Fruit fly (Drosophila melanogaster) whole organism, embryonic: ENCODE measurements around the gene ppk17.

ENCODE experiments used
- C15 ChIP-seq: fragments of 200-800 bp; sonication (Bioruptor generic); IDR thresholded peaks from 3 replicates; pipeline ENCODE4 v1.3.6; 2022; ENCODE audit warnings: missing biosample characterization, missing genetic modification characterization
- CG10321 ChIP-seq: fragments of 200-800 bp; sonication (Bioruptor generic); IDR thresholded peaks from 2 replicates; pipeline ENCODE4 v1.3.6; 2022; ENCODE audit warnings: missing biosample characterization, missing genetic modification characterization
- CG11093 ChIP-seq: fragments of 200-800 bp; sonication (Bioruptor generic); IDR thresholded peaks from 3 replicates; pipeline ENCODE4 v1.3.6; 2022; ENCODE audit warnings: missing biosample characterization, missing genetic modification characterization
- CG11247 ChIP-seq: fragments of 200-800 bp; sonication (Bioruptor generic); IDR thresholded peaks from 2 replicates; pipeline ENCODE4 v1.3.6; 2022; ENCODE audit warnings: missing biosample characterization, missing genetic modification characterization
- CG12104 ChIP-seq: fragments of 200-800 bp; sonication (Bioruptor generic); optimal IDR thresholded peaks from 3 replicates; lab custom pipeline; 2016; ENCODE audit warnings: missing biosample characterization, missing genetic modification characterization
- CG12942 ChIP-seq: fragments of 200-800 bp; sonication (Bioruptor generic); optimal IDR thresholded peaks from 3 replicates; lab custom pipeline; 2016; ENCODE audit warnings: missing biosample characterization, missing genetic modification characterization
- CG13287 ChIP-seq: fragments of 200-800 bp; sonication (Bioruptor generic); IDR thresholded peaks from 2 replicates; pipeline ENCODE4 v1.3.6; 2022; ENCODE audit warnings: missing biosample characterization, missing genetic modification characterization; ENCODE audit not compliant: partially characterized antibody
- CG13296 ChIP-seq: fragments of 200-800 bp; sonication (Bioruptor generic); optimal IDR thresholded peaks from 3 replicates; lab custom pipeline; 2018; ENCODE audit warnings: missing biosample characterization, mild to moderate bottlenecking, missing genetic modification characterization
- CG14014 ChIP-seq: fragments of 200-800 bp; sonication (Bioruptor generic); IDR thresholded peaks from 2 replicates; pipeline ENCODE4 v1.3.6; 2022; ENCODE audit warnings: missing biosample characterization, missing genetic modification characterization
- CG17186 ChIP-seq: fragments of 200-800 bp; sonication (Bioruptor generic); optimal IDR thresholded peaks from 3 replicates; lab custom pipeline; 2017; ENCODE audit warnings: missing biosample characterization, missing genetic modification reagents, missing genetic modification characterization
- CG18476 ChIP-seq: fragments of 200-800 bp; sonication (Bioruptor generic); optimal IDR thresholded peaks from 2 replicates; lab custom pipeline; 2016; ENCODE audit warnings: missing biosample characterization, mild to moderate bottlenecking, missing genetic modification characterization
- CG2889 ChIP-seq: fragments of 200-800 bp; sonication (Bioruptor generic); IDR thresholded peaks from 3 replicates; pipeline ENCODE4 v1.3.6; 2022; ENCODE audit warnings: missing biosample characterization, missing genetic modification characterization
- CG33213 ChIP-seq: fragments of 200-800 bp; sonication (Bioruptor generic); optimal IDR thresholded peaks from 3 replicates; lab custom pipeline; 2016; ENCODE audit warnings: missing biosample characterization, missing genetic modification characterization
- CG34376 ChIP-seq: fragments of 200-800 bp; sonication (Bioruptor generic); optimal IDR thresholded peaks from 2 replicates; lab custom pipeline; 2018; ENCODE audit warnings: missing biosample characterization, mild to moderate bottlenecking, missing genetic modification characterization
- CG5245 ChIP-seq: fragments of 200-800 bp; sonication (Bioruptor generic); optimal IDR thresholded peaks from 3 replicates; lab custom pipeline; 2016; ENCODE audit warnings: missing biosample characterization, missing genetic modification characterization
- CG7271 ChIP-seq: fragments of 200-800 bp; sonication (Bioruptor generic); optimal IDR thresholded peaks from 2 replicates; lab custom pipeline; 2018; ENCODE audit warnings: missing biosample characterization, mild to moderate bottlenecking, missing genetic modification characterization, moderate library complexity
- CG7745 ChIP-seq: fragments of 200-800 bp; sonication (Bioruptor generic); optimal IDR thresholded peaks from 2 replicates; lab custom pipeline; 2018; ENCODE audit warnings: missing biosample characterization, mild to moderate bottlenecking, missing genetic modification characterization, moderate library complexity
- CG8359 ChIP-seq: fragments of 200-800 bp; sonication (Bioruptor generic); optimal IDR thresholded peaks from 2 replicates; lab custom pipeline; 2017; ENCODE audit warnings: missing biosample characterization, mild to moderate bottlenecking, missing genetic modification characterization, borderline replicate concordance
- CG9609 ChIP-seq: fragments of 200-800 bp; sonication (Bioruptor generic); optimal IDR thresholded peaks from 3 replicates; lab custom pipeline; 2016; ENCODE audit warnings: missing biosample characterization, missing genetic modification characterization
- Camta ChIP-seq: fragments of 200-800 bp; sonication (Bioruptor generic); optimal IDR thresholded peaks from 2 replicates; lab custom pipeline; 2016; ENCODE audit warnings: missing biosample characterization, missing genetic modification characterization
- Doc3 ChIP-seq: fragments of 200-800 bp; sonication (Bioruptor generic); IDR thresholded peaks from 3 replicates; pipeline ENCODE4 v1.3.6; 2022; ENCODE audit warnings: missing biosample characterization, missing genetic modification characterization; ENCODE audit not compliant: partially characterized antibody
- Dp ChIP-seq: fragments of 200-800 bp; sonication (Bioruptor generic); optimal IDR thresholded peaks from 2 replicates; lab custom pipeline; 2018; ENCODE audit warnings: missing biosample characterization, mild to moderate bottlenecking, missing genetic modification characterization, moderate library complexity
- HLH3B ChIP-seq: fragments of 200-800 bp; sonication (Bioruptor generic); IDR thresholded peaks from 2 replicates; pipeline ENCODE4 v1.3.6; 2022; ENCODE audit warnings: missing biosample characterization, missing genetic modification characterization
- Hmx ChIP-seq: fragments of 200-800 bp; sonication (Bioruptor generic); optimal IDR thresholded peaks from 2 replicates; lab custom pipeline; 2016; ENCODE audit warnings: missing biosample characterization, missing genetic modification characterization
- Nf-YA ChIP-seq: fragments of 200-800 bp; sonication (Bioruptor generic); IDR thresholded peaks from 2 replicates; pipeline ENCODE4 v1.3.6; 2022; ENCODE audit warnings: missing biosample characterization, missing genetic modification characterization
- Nf-YC ChIP-seq: fragments of 200-800 bp; optimal IDR thresholded peaks from 3 replicates; lab custom pipeline; 2019; ENCODE audit warnings: missing biosample characterization, mild to moderate bottlenecking, missing genetic modification characterization, moderate library complexity
- Ravus ChIP-seq: fragments of 200-800 bp; sonication (Bioruptor generic); IDR thresholded peaks from 2 replicates; pipeline ENCODE4 v1.3.6; 2022; ENCODE audit warnings: missing biosample characterization, missing genetic modification characterization
- ato ChIP-seq: fragments of 200-800 bp; sonication (Bioruptor generic); IDR thresholded peaks from 2 replicates; pipeline ENCODE4 v1.3.6; 2022; ENCODE audit warnings: missing biosample characterization, missing genetic modification characterization; ENCODE audit not compliant: partially characterized antibody
- br ChIP-seq: fragments of >200 bp; optimal IDR thresholded peaks from 2 replicates; lab custom pipeline; 2017
- crc ChIP-seq: fragments of 200-800 bp; sonication (Bioruptor generic); optimal IDR thresholded peaks from 2 replicates; lab custom pipeline; 2016; ENCODE audit warnings: missing biosample characterization, missing genetic modification characterization
- cwo ChIP-seq: fragments of 200-800 bp; sonication (Bioruptor generic); optimal IDR thresholded peaks from 3 replicates; lab custom pipeline; 2017; ENCODE audit warnings: missing biosample characterization, missing genetic modification characterization, mild to moderate bottlenecking, moderate library complexity, missing genetic modification reagents
- dimm ChIP-seq: fragments of 200-800 bp; sonication (Bioruptor generic); IDR thresholded peaks from 2 replicates; pipeline ENCODE4 v1.3.6; 2022; ENCODE audit warnings: missing biosample characterization, missing genetic modification characterization
- disco-r ChIP-seq: fragments of 200-800 bp; sonication (Bioruptor generic); optimal IDR thresholded peaks from 2 replicates; lab custom pipeline; 2016; ENCODE audit warnings: missing biosample characterization, missing genetic modification characterization
- fru ChIP-seq: fragments of >200 bp; optimal IDR thresholded peaks from 2 replicates; lab custom pipeline; 2017
- fu2 ChIP-seq: fragments of 200-800 bp; sonication (Bioruptor generic); optimal IDR thresholded peaks from 2 replicates; lab custom pipeline; 2016; ENCODE audit warnings: missing biosample characterization, missing genetic modification characterization
- gce ChIP-seq: fragments of 200-800 bp; sonication (Bioruptor generic); IDR thresholded peaks from 3 replicates; pipeline ENCODE4 v1.3.6; 2022; ENCODE audit warnings: missing biosample characterization, missing genetic modification characterization
- grau ChIP-seq: fragments of 200-800 bp; optimal IDR thresholded peaks from 3 replicates; lab custom pipeline; 2019; ENCODE audit warnings: missing biosample characterization, mild to moderate bottlenecking, missing genetic modification characterization, moderate library complexity
- grn ChIP-seq: fragments of 200-800 bp; sonication (Bioruptor generic); optimal IDR thresholded peaks from 3 replicates; lab custom pipeline; 2017; ENCODE audit warnings: missing biosample characterization, missing genetic modification characterization
- hb ChIP-seq: fragments of 200-800 bp; sonication (Bioruptor generic); IDR thresholded peaks from 3 replicates; pipeline ENCODE4 v1.3.6; 2022; ENCODE audit warnings: missing biosample characterization, missing genetic modification characterization; ENCODE audit not compliant: partially characterized antibody
- hkb ChIP-seq, 2 experiments: fragments of 200-800 bp in 1 of 2; fragments of >200 bp in 1 of 2; sonication (Bioruptor generic) in 1 of 2; IDR thresholded peaks in 1 of 2; optimal IDR thresholded peaks in 1 of 2; 2 replicates each; pipeline versions ENCODE4 v1.3.6 to Lab custom; 2017 to 2022; ENCODE audit warnings: missing biosample characterization in 1 of 2, missing genetic modification characterization in 1 of 2
- lilli ChIP-seq: fragments of 200-800 bp; sonication (Bioruptor generic); optimal IDR thresholded peaks from 3 replicates; lab custom pipeline; 2016; ENCODE audit warnings: missing biosample characterization, missing genetic modification characterization
- pho ChIP-seq: fragments of 200-800 bp; sonication (Bioruptor generic); optimal IDR thresholded peaks from 2 replicates; lab custom pipeline; 2016; ENCODE audit warnings: missing biosample characterization, missing genetic modification characterization
- ranshi ChIP-seq: fragments of 200-800 bp; sonication (Bioruptor generic); IDR thresholded peaks from 2 replicates; pipeline ENCODE4 v1.3.6; 2022; ENCODE audit warnings: missing biosample characterization, missing genetic modification characterization
- sima ChIP-seq: fragments of 200-800 bp; sonication (Bioruptor generic); optimal IDR thresholded peaks from 2 replicates; lab custom pipeline; 2016; ENCODE audit warnings: missing biosample characterization, missing genetic modification characterization
- sisA ChIP-seq: fragments of 200-800 bp; sonication (Bioruptor generic); IDR thresholded peaks from 2 replicates; pipeline ENCODE4 v1.3.6; 2022; ENCODE audit warnings: missing biosample characterization, missing genetic modification characterization
- sqz ChIP-seq: fragments of 200-800 bp; sonication (Bioruptor generic); optimal IDR thresholded peaks from 3 replicates; lab custom pipeline; 2018; ENCODE audit warnings: missing biosample characterization, mild to moderate bottlenecking, missing genetic modification characterization
- tio ChIP-seq: fragments of 200-800 bp; sonication (Bioruptor generic); optimal IDR thresholded peaks from 2 replicates; lab custom pipeline; 2017; ENCODE audit warnings: missing biosample characterization, missing genetic modification characterization, inconsistent platforms
- tna ChIP-seq: fragments of 200-800 bp; sonication (Bioruptor generic); IDR thresholded peaks from 2 replicates; pipeline ENCODE4 v1.3.6; 2022; ENCODE audit warnings: missing biosample characterization, missing genetic modification characterization; ENCODE audit not compliant: partially characterized antibody
- wek ChIP-seq: fragments of 200-800 bp; sonication (Bioruptor generic); optimal IDR thresholded peaks from 3 replicates; lab custom pipeline; 2018; ENCODE audit warnings: missing biosample characterization, mild to moderate bottlenecking, missing genetic modification characterization, moderate library complexity

ppk17 gene

dm6 chr2L:16719643-16720515, 40.5 kb downstream of the ppk17 start, which contains the start of gene Cyt-c-p (continued):
- TF ChIP-seq CG18476 (GFP tag; lab: Kevin White, UChicago) (no peak), cwo (GFP tag; lab: Kevin White, UChicago) (peak; percentile 20), CG7745 (tag; lab: Kevin White, UChicago) (no peak), CG7271 (no peak), disco-r (GFP tag; lab: Kevin White, UChicago) (peak; percentile 25), lilli (peak; percentile 38), HLH3B (GFP tag; lab: Robert Waterston, UW) (no peak), C15 (GFP tag; lab: Robert Waterston, UW) (no peak), CG14014 (GFP tag; lab: Robert Waterston, UW) (no peak), Doc3 (GFP tag; lab: Robert Waterston, UW) (peak; percentile 47; the same call in 1 of the 3 replicates), br (lab: Kevin White, UChicago) (no peak), tna (GFP tag; lab: Robert Waterston, UW) (no peak), fru (lab: Kevin White, UChicago) (no peak), tio (GFP tag; lab: Kevin White, UChicago) (no peak), crc (GFP tag; lab: Kevin White, UChicago) (no peak), fu2 (GFP tag; lab: Kevin White, UChicago) (no peak), Hmx (no peak), CG11247 (GFP tag; lab: Robert Waterston, UW) (no peak), CG11093 (no peak), CG13296 (peak; percentile 43), CG33213 (GFP tag; lab: Kevin White, UChicago) (peak; percentile 83), CG17186 (peak; percentile 87), Ravus (GFP tag; lab: Robert Waterston, UW) (no peak), CG10321 (GFP tag; lab: Robert Waterston, UW) (peak; percentile 11; the same call in 1 of the 2 replicates), CG9609 (no peak), Camta (GFP tag; lab: Kevin White, UChicago) (no peak), wek (GFP tag; lab: Kevin White, UChicago) (peak; percentile 6), ranshi (GFP tag; lab: Robert Waterston, UW) (no peak; the same call in 1 of the 2 replicates), sima (GFP tag; lab: Kevin White, UChicago) (no peak), Nf-YC (peak; percentile 55), hkb (optimal IDR thresholded peaks at IDR 0.05; lab: Kevin White, UChicago) (peak; percentile 75), hkb (GFP tag; IDR thresholded peaks at IDR 0.05; lab: Robert Waterston, UW) (0 out of 2 replicates have a peak, but pooled peaks have one; percentile 25), Nf-YA (GFP tag; lab: Robert Waterston, UW) (no peak), Dp (peak; percentile 99), CG12942 (GFP tag; lab: Kevin White, UChicago) (no peak), gce (no peak), pho (GFP tag; lab: Kevin White, UChicago) (no peak), CG8359 (no peak), grau (tag; lab: Kevin White, UChicago) (peak; percentile 37), sisA (GFP tag; lab: Robert Waterston, UW) (no peak), sqz (GFP tag; lab: Kevin White, UChicago) (no peak), grn (GFP tag; lab: Kevin White, UChicago) (peak; percentile 34), CG12104 (GFP tag; lab: Kevin White, UChicago) (no peak), CG34376 (peak; percentile 88), CG2889 (GFP tag; lab: Robert Waterston, UW) (no peak), ato (GFP tag; lab: Robert Waterston, UW) (no peak), dimm (no peak), CG13287 (peak; percentile 72), hb (GFP tag; lab: Robert Waterston, UW) (0 out of 3 replicates have a peak, but pooled peaks have one; percentile 24), CG5245 (GFP tag; lab: Kevin White, UChicago) (no peak)
